Fruit fly (Drosophila melanogaster) whole organism, adult: ENCODE measurements around the gene CG8774.

Experiments used
- CG11617 ChIP-seq: fragments of 200-800 bp; sonication (Bioruptor generic); optimal IDR thresholded peaks from 2 replicates; lab custom pipeline; 2017; ENCODE audit warnings: mild to moderate bottlenecking, missing biosample characterization, missing genetic modification reagents, missing genetic modification characterization
- CG12768 ChIP-seq: fragments of 200-800 bp; sonication (Bioruptor generic); optimal IDR thresholded peaks from 2 replicates; lab custom pipeline; 2017; ENCODE audit warnings: missing biosample characterization, missing genetic modification characterization, mild to moderate bottlenecking, moderate library complexity, missing genetic modification reagents
- CG14711 ChIP-seq: fragments of 200-800 bp; sonication (Bioruptor generic); optimal IDR thresholded peaks from 2 replicates; lab custom pipeline; 2018; ENCODE audit warnings: missing biosample characterization, mild to moderate bottlenecking, missing genetic modification characterization, moderate library complexity
- CG1620 ChIP-seq: fragments of 200-800 bp; sonication (Bioruptor generic); optimal IDR thresholded peaks from 2 replicates; lab custom pipeline; 2016; ENCODE audit warnings: missing biosample characterization, missing genetic modification characterization
- CG33017 ChIP-seq: fragments of 200-800 bp; sonication (Bioruptor generic); optimal IDR thresholded peaks from 2 replicates; lab custom pipeline; 2018; ENCODE audit warnings: missing biosample characterization, mild to moderate bottlenecking, missing genetic modification characterization, moderate library complexity
- CG5204 ChIP-seq: fragments of 200-800 bp; sonication (Bioruptor generic); optimal IDR thresholded peaks from 2 replicates; lab custom pipeline; 2016; ENCODE audit warnings: missing biosample characterization, missing genetic modification characterization
- CG7045 ChIP-seq: fragments of 200-800 bp; sonication (Bioruptor generic); optimal IDR thresholded peaks from 2 replicates; lab custom pipeline; 2017; ENCODE audit warnings: missing biosample characterization, mild to moderate bottlenecking, missing genetic modification characterization
- CG7101 ChIP-seq: fragments of 200-800 bp; sonication (Bioruptor generic); optimal IDR thresholded peaks from 2 replicates; lab custom pipeline; 2018; ENCODE audit warnings: missing biosample characterization, mild to moderate bottlenecking, missing genetic modification characterization, moderate library complexity
- Clk ChIP-seq: fragments of 200-800 bp; sonication (Bioruptor generic); optimal IDR thresholded peaks from 2 replicates; lab custom pipeline; 2017; ENCODE audit warnings: missing biosample characterization, missing genetic modification characterization
- Crg-1 ChIP-seq: fragments of 200-800 bp; sonication (Bioruptor generic); optimal IDR thresholded peaks from 2 replicates; lab custom pipeline; 2016; ENCODE audit warnings: missing biosample characterization, missing genetic modification characterization
- Hr96 ChIP-seq: fragments of 200-800 bp; sonication (Bioruptor generic); optimal IDR thresholded peaks from 2 replicates; lab custom pipeline; 2016; ENCODE audit warnings: missing biosample characterization, missing genetic modification characterization
- Mnt ChIP-seq: fragments of 200-800 bp; sonication (Bioruptor generic); optimal IDR thresholded peaks from 2 replicates; lab custom pipeline; 2016; ENCODE audit warnings: missing biosample characterization, mild to moderate bottlenecking, missing genetic modification characterization
- bab1 ChIP-seq: fragments of 200-800 bp; sonication (Bioruptor generic); optimal IDR thresholded peaks from 3 replicates; lab custom pipeline; 2019; ENCODE audit warnings: missing biosample characterization, mild to moderate bottlenecking, missing genetic modification characterization, moderate library complexity
- cic ChIP-seq: fragments of 200-800 bp; sonication (Bioruptor generic); optimal IDR thresholded peaks from 2 replicates; lab custom pipeline; 2017; ENCODE audit warnings: missing biosample characterization, mild to moderate bottlenecking, missing genetic modification characterization, moderate library complexity
- cnc ChIP-seq, 2 experiments: fragments of >200 bp; optimal IDR thresholded peaks; 2 replicates each; lab custom pipeline; 2017
- kay ChIP-seq: fragments of 200-800 bp; sonication (Bioruptor generic); peaks from one replicate; lab custom pipeline; 2016; ENCODE audit warnings: missing biosample characterization, missing genetic modification characterization, borderline replicate concordance
- ovo ChIP-seq: fragments of 200-800 bp; sonication (Bioruptor generic); optimal IDR thresholded peaks from 2 replicates; lab custom pipeline; 2016; ENCODE audit warnings: missing biosample characterization, missing genetic modification characterization
- pad ChIP-seq: fragments of 200-800 bp; sonication (Bioruptor generic); optimal IDR thresholded peaks from 3 replicates; lab custom pipeline; 2017; ENCODE audit warnings: missing biosample characterization, missing genetic modification characterization, mild to moderate bottlenecking, moderate library complexity, missing genetic modification reagents
- tj ChIP-seq: fragments of 200-800 bp; sonication (Bioruptor generic); optimal IDR thresholded peaks from 3 replicates; lab custom pipeline; 2017; ENCODE audit warnings: missing biosample characterization, mild to moderate bottlenecking, missing genetic modification characterization, moderate library complexity
- toe ChIP-seq: fragments of 200-800 bp; sonication (Bioruptor generic); optimal IDR thresholded peaks from 2 replicates; lab custom pipeline; 2016; ENCODE audit warnings: missing biosample characterization, missing genetic modification characterization

The CG8774 gene

DNA sequence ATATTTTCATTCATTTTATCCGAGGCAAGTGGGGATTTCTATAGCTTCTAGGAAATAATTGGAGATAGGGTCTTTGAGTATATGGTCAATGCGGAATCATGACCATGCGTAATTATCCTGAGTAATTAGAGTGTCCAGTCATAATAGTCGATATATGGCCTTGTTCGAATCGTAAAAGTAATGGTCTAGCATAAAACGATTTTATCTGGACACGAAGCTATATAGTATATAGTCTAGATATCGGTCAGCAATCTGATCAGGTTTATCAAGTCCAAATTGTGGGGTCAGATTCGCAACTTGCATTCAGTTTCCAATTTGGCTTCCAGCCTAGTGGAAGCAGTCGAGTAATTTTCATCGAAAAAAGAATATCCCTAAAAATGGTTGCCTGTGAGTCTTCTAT, 3.8 kb downstream of the CG8774 start, which contains the start of gene CG32473:
Gene CG32473, plus strand, starts transcription at position 301 of the 400 bp plus-strand sequence.
- TF ChIP-seq CG14711 (no peak), Hr96 (GFP tag; lab: Kevin White, UChicago) (no peak), CG33017 (tag; lab: Kevin White, UChicago) (no peak), CG11617 (GFP tag; lab: Kevin White, UChicago) (no peak), Clk (GFP tag; lab: Kevin White, UChicago) (no peak), Crg-1 (no peak), kay (GFP tag; lab: Kevin White, UChicago) (no peak), ovo (GFP tag; lab: Kevin White, UChicago) (no peak), cnc (optimal IDR thresholded peaks at IDR 0.05; lab: Kevin White, UChicago) (no peak), CG12768 (GFP tag; lab: Kevin White, UChicago) (no peak), CG7045 (GFP tag; lab: Kevin White, UChicago) (no peak), tj (GFP tag; lab: Kevin White, UChicago) (no peak), CG5204 (GFP tag; lab: Kevin White, UChicago) (no peak), pad (GFP tag; lab: Kevin White, UChicago) (no peak), CG1620 (GFP tag; lab: Kevin White, UChicago) (no peak), CG7101 (no peak), cic (no peak), bab1 (GFP tag; lab: Kevin White, UChicago) (no peak)

DNA sequence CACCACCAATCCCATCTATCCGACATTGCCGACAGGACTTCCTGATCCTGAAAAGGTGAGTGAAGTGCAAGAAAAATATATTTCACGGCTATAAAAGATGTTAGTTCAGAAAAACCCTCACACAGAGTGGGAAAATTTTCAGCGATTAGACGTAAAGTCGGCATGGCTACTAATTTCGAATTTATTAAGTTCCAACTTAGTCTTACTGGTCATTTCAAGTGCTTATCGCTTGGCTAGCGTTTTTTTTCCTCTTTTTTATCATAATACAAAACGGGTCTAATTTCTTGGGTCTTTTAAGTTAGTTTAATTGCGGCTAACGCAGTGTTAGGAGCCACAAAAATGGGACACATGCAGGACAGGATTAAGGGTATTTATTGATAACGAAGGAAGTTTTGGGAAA, 4.6 kb downstream of the CG8774 start, which contains the start of gene CG43208:
Gene CG43208, plus strand, starts transcription at position 301 of the 400 bp plus-strand sequence.
- TF ChIP-seq toe (no peak), Clk (GFP tag; lab: Kevin White, UChicago) (no peak), CG7045 (GFP tag; lab: Kevin White, UChicago) (no peak), cic (no peak), CG33017 (tag; lab: Kevin White, UChicago) (no peak), tj (GFP tag; lab: Kevin White, UChicago) (no peak), ovo (GFP tag; lab: Kevin White, UChicago) (no peak), CG5204 (GFP tag; lab: Kevin White, UChicago) (no peak), Crg-1 (no peak), kay (GFP tag; lab: Kevin White, UChicago) (no peak), bab1 (GFP tag; lab: Kevin White, UChicago) (no peak), CG1620 (GFP tag; lab: Kevin White, UChicago) (no peak), pad (GFP tag; lab: Kevin White, UChicago) (no peak), Mnt (GFP tag; lab: Kevin White, UChicago) (no peak), CG12768 (GFP tag; lab: Kevin White, UChicago) (no peak), CG14711 (no peak), cnc (optimal IDR thresholded peaks at IDR 0.05; lab: Kevin White, UChicago) (no peak)

DNA sequence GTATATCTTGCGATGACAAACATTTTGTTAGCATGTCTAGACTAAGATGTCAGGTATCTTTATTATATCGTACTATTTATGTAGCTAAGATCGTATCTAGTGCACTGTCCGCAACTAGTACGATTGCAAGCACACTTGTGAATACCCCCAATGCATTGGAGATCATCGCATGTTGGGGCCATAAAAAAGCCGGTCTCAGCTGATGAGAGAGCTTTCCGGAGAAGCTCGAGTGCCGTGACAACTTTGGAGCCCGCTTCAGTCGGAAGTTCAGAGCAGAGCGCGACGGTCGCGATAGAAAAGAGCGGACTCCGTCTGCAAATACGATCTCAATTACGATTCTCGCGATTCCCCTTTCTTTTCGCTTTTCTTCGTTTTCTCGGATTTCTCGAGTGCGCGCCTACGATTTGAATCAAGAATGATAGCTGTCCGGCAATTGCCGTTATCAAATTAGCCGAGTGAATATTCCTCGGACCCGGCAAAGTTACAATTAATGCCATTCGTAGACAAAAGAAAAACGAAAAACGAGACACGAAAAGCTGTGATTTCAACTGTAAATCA, 6.0 kb downstream of the CG8774 start:
- TF ChIP-seq Crg-1 (no peak), bab1 (GFP tag; lab: Kevin White, UChicago) (peak; percentile 37), pad (GFP tag; lab: Kevin White, UChicago) (peak; percentile 88)

DNA sequence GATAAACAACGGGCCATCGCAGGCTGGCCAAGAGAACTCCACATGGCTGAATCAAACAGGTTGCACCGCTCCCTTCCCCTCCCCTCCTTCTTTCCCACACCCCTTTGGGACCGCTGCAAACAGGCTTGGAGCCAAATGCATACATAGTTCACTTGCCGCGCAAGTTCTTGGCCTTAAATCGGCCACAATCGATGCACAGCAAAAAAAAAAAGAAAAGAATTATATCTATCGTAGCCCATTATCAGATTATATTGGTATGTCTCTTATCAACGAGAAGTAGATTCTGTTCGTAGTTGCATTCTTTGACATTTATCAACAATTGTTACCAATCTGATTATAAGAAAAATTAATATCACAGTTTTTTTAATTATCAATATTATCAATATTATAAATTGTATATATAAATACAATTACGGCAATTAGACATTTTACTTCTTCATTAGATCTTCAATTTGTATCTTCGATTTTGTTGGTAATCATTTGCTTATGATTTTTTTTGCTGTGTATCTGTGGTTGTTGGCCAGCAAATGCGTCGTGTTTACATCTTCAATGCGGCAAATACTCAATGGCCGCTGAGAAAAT, 6.8 kb downstream of the CG8774 start:
- no peak for TF ChIP-seq kay (GFP tag; lab: Kevin White, UChicago)
- TF ChIP-seq CG33017 (tag; lab: Kevin White, UChicago): no peak
- TF ChIP-seq Clk (GFP tag; lab: Kevin White, UChicago): no peak

DNA sequence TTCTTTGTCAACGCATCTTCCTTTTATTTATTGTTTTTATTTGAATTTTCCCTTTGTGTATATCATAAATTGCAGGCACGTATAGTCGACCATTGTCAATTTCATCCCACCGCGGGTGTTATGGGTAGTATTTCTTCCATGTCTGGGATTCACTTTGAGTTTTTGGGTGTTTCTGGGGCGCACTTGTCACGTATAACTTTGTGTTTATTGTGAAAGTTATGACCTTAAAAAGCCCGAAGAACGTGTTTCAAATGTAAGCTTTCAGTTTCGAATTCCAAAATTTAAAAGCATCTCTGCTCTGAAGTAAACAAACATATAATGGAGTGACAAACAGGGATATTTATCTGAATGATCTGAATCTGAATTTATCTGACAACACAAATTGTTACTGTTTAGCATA, 8.0 kb downstream of the CG8774 start:
- TF ChIP-seq cic (no peak), ovo (GFP tag; lab: Kevin White, UChicago) (no peak)

DNA sequence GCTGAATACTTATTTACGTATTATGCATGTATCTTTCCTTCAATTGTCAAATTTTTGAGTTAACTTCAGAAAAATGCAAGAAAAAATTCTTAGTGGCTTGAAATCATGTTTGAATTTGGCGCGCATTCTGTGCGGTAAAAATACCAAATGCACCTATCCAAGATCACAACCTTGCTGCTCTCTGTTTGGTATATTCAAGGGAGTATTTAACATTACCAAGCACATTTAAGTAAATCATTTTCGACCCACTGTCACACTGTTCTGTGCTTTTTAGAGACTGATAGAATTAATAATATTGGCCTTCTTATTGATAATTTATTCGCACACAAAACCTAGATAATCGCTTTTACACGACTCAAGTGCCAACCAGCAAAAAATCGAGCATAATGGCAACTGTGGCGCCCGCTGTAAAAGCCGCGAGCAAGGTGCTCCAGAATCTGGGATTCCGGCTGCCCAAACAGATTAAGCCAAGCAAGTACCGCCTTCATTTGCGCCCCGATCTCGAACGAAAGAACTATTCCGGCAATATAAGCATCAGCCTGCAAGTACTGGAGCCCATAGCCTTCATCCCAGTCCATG, 10.7 kb downstream of the CG8774 start:
- TF ChIP-seq tj (GFP tag; lab: Kevin White, UChicago) (peak; percentile 68), kay (GFP tag; lab: Kevin White, UChicago) (no peak), CG7045 (GFP tag; lab: Kevin White, UChicago) (no peak), cnc (optimal IDR thresholded peaks at IDR 0.05; lab: Kevin White, UChicago) (peak; percentile 42 to 66), CG33017 (tag; lab: Kevin White, UChicago) (no peak), ovo (GFP tag; lab: Kevin White, UChicago) (no peak), bab1 (GFP tag; lab: Kevin White, UChicago) (peak; percentile 54)

DNA sequence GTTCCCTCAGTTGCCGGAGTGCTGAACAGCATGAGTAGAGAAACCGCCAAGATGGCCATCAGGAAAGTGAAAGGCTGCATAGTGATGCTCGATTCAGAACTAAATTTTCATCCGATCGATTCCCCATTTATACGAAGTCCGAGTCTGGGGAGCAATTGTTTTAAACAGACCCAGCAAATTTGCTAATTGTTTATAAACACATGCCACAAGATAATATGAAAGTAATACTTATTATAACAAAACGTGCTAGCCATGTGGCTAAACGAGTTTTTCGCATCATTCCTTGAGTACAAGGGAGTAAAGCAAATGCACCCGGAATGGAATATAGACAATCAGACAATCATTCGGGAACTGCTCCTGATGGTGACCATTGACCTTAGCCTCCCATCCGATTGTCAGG, 14.5 kb downstream of the CG8774 start, which contains the start of gene CG44142:
Gene CG44142, minus strand, starts transcription at position 101 of the 400 bp plus-strand sequence.
- no peak for TF ChIP-seq CG12768 (GFP tag; lab: Kevin White, UChicago)
- TF ChIP-seq Mnt (GFP tag; lab: Kevin White, UChicago): no peak
- TF ChIP-seq tj (GFP tag; lab: Kevin White, UChicago): no peak
- TF ChIP-seq cnc (optimal IDR thresholded peaks at IDR 0.05; lab: Kevin White, UChicago): no peak
- TF ChIP-seq CG33017 (tag; lab: Kevin White, UChicago): no peak
- TF ChIP-seq CG11617 (GFP tag; lab: Kevin White, UChicago): no peak
- no peak for TF ChIP-seq Clk (GFP tag; lab: Kevin White, UChicago)
- no peak for TF ChIP-seq Crg-1
- TF ChIP-seq ovo (GFP tag; lab: Kevin White, UChicago): no peak
- no peak for TF ChIP-seq CG1620 (GFP tag; lab: Kevin White, UChicago)
- TF ChIP-seq CG14711: no peak
- TF ChIP-seq CG7045 (GFP tag; lab: Kevin White, UChicago): no peak
- TF ChIP-seq cic: no peak
- no peak for TF ChIP-seq CG7101
- TF ChIP-seq Hr96 (GFP tag; lab: Kevin White, UChicago): no peak
- no peak for TF ChIP-seq toe
- no peak for TF ChIP-seq CG5204 (GFP tag; lab: Kevin White, UChicago)
- no peak for TF ChIP-seq bab1 (GFP tag; lab: Kevin White, UChicago)
- TF ChIP-seq pad (GFP tag; lab: Kevin White, UChicago): no peak
- no peak for TF ChIP-seq kay (GFP tag; lab: Kevin White, UChicago)
